Fruit fly (Drosophila melanogaster): Measurements from ENCODE around the gene CG6661.
A peak's percentile ranks its signal among the peaks of the same experiment; 100 is the strongest.

Gene CG6661

dm6 chr3L:14004041-14004407, 30.6 kb upstream of the CG6661 start (continued):
- TF ChIP-seq CkIIα-i1 (GFP tag; IDR thresholded peaks at IDR 0.05) (no peak), Bdp1 (GFP tag; optimal IDR thresholded peaks at IDR 0.05) (peak; percentile 30), CTCF (GFP tag; optimal IDR thresholded peaks at IDR 0.05) (no peak), exex (tag; optimal IDR thresholded peaks at IDR 0.05) (no peak), CG17328 (GFP tag; IDR thresholded peaks at IDR 0.05) (peak; percentile 32; the same call in 1 of the 2 replicates), CG1024 (GFP tag; IDR thresholded peaks at IDR 0.05) (peak; percentile 51), CG10462 (GFP tag; optimal IDR thresholded peaks at IDR 0.05) (no peak), gcm (GFP tag; optimal IDR thresholded peaks at IDR 0.05) (no peak), Mad (GFP tag; optimal IDR thresholded peaks at IDR 0.05) (no peak), CG11560 (tag; IDR thresholded peaks at IDR 0.05) (no peak), CG14441 (GFP tag; IDR thresholded peaks at IDR 0.05) (peak; percentile 50; the same call in 1 of the 2 replicates), CG9932 (GFP tag; IDR thresholded peaks at IDR 0.05) (peak; percentile 51; the same call in 1 of the 2 replicates), CG6689 (GFP tag; IDR thresholded peaks at IDR 0.05) (no peak), B-H1 (GFP tag; IDR thresholded peaks at IDR 0.05) (no peak; the same call in 2 of the 3 replicates), CG7963 (GFP tag; IDR thresholded peaks at IDR 0.05; ENCODE audit: partially characterized antibody) (no peak), h (optimal IDR thresholded peaks at IDR 0.05) (no peak), gsb-n (tag; optimal IDR thresholded peaks at IDR 0.05) (no peak), Antp (GFP tag; optimal IDR thresholded peaks at IDR 0.05) (no peak), MTF-1 (GFP tag; optimal IDR thresholded peaks at IDR 0.05; ENCODE audit: borderline replicate concordance) (peak; percentile 64), ranshi (GFP tag; IDR thresholded peaks at IDR 0.05) (no peak; the same call in 1 of the 2 replicates), CG17912 (GFP tag; optimal IDR thresholded peaks at IDR 0.05) (peak; percentile 82), corto (GFP tag; optimal IDR thresholded peaks at IDR 0.05) (no peak), B-H2 (GFP tag; optimal IDR thresholded peaks at IDR 0.05) (peak; percentile 74), CG11247 (GFP tag; IDR thresholded peaks at IDR 0.05) (peak; percentile 40; the same call in 1 of the 2 replicates), sd (tag; optimal IDR thresholded peaks at IDR 0.05) (peak; percentile 78), CG9797 (GFP tag; optimal IDR thresholded peaks at IDR 0.05) (no peak), HHEX (GFP tag; optimal IDR thresholded peaks at IDR 0.05) (peak; percentile 39), jing (GFP tag; optimal IDR thresholded peaks at IDR 0.05) (no peak), CG10321 (GFP tag; IDR thresholded peaks at IDR 0.05) (peak; percentile 99), trem (tag; optimal IDR thresholded peaks at IDR 0.05) (peak; percentile 21), bab2 (GFP tag; optimal IDR thresholded peaks at IDR 0.05) (no peak), CG10366 (GFP tag; IDR thresholded peaks at IDR 0.05) (peak; percentile 13; the same call in 1 of the 2 replicates), Ptx1 (GFP tag; IDR thresholded peaks at IDR 0.05) (no peak), Dll (GFP tag; IDR thresholded peaks at IDR 0.05; ENCODE audit: partially characterized antibody) (no peak), Tbp (GFP tag; optimal IDR thresholded peaks at IDR 0.05) (no peak), CG10267 (tag; optimal IDR thresholded peaks at IDR 0.05) (peak; percentile 2), en (GFP tag; optimal IDR thresholded peaks at IDR 0.05) (no peak), CG6175 (GFP tag; IDR thresholded peaks at IDR 0.05) (no peak), HLHmδ (GFP tag; optimal IDR thresholded peaks at IDR 0.05) (peak; percentile 68), CG6765 (GFP tag; optimal IDR thresholded peaks at IDR 0.05) (no peak), dan (GFP tag; IDR thresholded peaks at IDR 0.05) (no peak), CG2889 (GFP tag; IDR thresholded peaks at IDR 0.05) (no peak), Bteb2 (GFP tag; optimal IDR thresholded peaks at IDR 0.05) (no peak), CG3726 (GFP tag; IDR thresholded peaks at IDR 0.05) (no peak), fru (optimal IDR thresholded peaks at IDR 0.05) (no peak), zfh2 (GFP tag; optimal IDR thresholded peaks at IDR 0.05) (no peak), CHES-1-like (GFP tag; optimal IDR thresholded peaks at IDR 0.05) (peak; percentile 61), cwo (GFP tag; optimal IDR thresholded peaks at IDR 0.05) (peak; percentile 21), Xbp1 (GFP tag; optimal IDR thresholded peaks at IDR 0.05) (no peak), Six4 (GFP tag; optimal IDR thresholded peaks at IDR 0.05) (no peak), jigr1 (GFP tag; IDR thresholded peaks at IDR 0.05) (no peak), CG2116 (GFP tag; optimal IDR thresholded peaks at IDR 0.05) (peak; percentile 17), CG5180 (GFP tag; optimal IDR thresholded peaks at IDR 0.05) (no peak)
